Worm (Caenorhabditis elegans): ENCODE results near the gene msp-56.

DNA sequence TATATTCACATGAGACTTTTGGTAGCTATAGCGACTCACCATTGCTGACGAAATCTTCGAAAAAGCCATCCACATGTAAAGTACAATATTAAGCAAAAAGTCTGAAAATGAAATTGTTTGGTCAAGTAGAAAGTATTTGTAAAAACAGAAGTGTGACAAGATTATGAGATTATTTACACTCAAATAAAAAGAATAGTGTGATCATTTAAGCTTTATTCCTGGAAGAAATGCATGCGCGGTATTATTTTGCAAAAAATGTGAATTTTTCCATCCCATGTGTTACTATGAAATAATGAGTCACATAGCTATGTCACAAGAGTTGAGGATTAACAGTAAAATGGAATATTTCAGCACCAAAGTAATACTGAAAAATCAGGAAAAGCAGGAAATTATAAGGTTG, 30.7 kb upstream of the msp-56 start, which contains the start of gene dct-15:
- no peak for TF ChIP-seq him-1 (tag; optimal IDR thresholded peaks at IDR 0.05)
- TF ChIP-seq dao-5 (tag; optimal IDR thresholded peaks at IDR 0.05) = no peak

All from whole organism, L4/young adult.